Fruit fly (Drosophila melanogaster) whole organism, embryonic: ENCODE data around the gene Trim9.

Experiments
- CG12299 ChIP-seq: fragments of 200-800 bp; sonication (Bioruptor generic); optimal IDR thresholded peaks from 2 replicates; lab custom pipeline; 2018; ENCODE audit warnings: missing biosample characterization, mild to moderate bottlenecking, missing genetic modification characterization
- CG15073 ChIP-seq: fragments of 200-800 bp; sonication (Bioruptor generic); optimal IDR thresholded peaks from 2 replicates; lab custom pipeline; 2016; ENCODE audit warnings: missing biosample characterization, missing genetic modification characterization
- HLH3B ChIP-seq: fragments of 200-800 bp; sonication (Bioruptor generic); IDR thresholded peaks from 2 replicates; pipeline ENCODE4 v1.3.6; 2022; ENCODE audit warnings: missing biosample characterization, missing genetic modification characterization
- ab ChIP-seq: fragments of 200-800 bp; sonication (Bioruptor generic); optimal IDR thresholded peaks from 2 replicates; lab custom pipeline; 2016; ENCODE audit warnings: missing biosample characterization, missing genetic modification characterization
- dmrt11E ChIP-seq: fragments of 200-800 bp; sonication (Bioruptor generic); optimal IDR thresholded peaks from 3 replicates; lab custom pipeline; 2018; ENCODE audit warnings: missing biosample characterization, mild to moderate bottlenecking, missing genetic modification characterization, moderate library complexity

dm6 chr2L:10513837-10514499 lies 30.7 kb upstream of the Trim9 start:
- TF ChIP-seq CG12299 (tag; lab: Kevin White, UChicago) (no peak), dmrt11E (no peak), CG15073 (GFP tag; lab: Kevin White, UChicago) (no peak), ab (GFP tag; lab: Kevin White, UChicago) (no peak), HLH3B (GFP tag; lab: Robert Waterston, UW) (no peak)
